Worm (Caenorhabditis elegans) whole organism, L2 larva: Measurements from ENCODE around the gene R52.4.
A peak's percentile ranks its signal among the peaks of the same experiment; 100 is the strongest.

Experiments
- Y55F3AM.14 ChIP-seq: fragments of 200-800 bp; sonication (Bioruptor generic); optimal IDR thresholded peaks from 2 replicates; lab custom pipeline; 2018; ENCODE audit warnings: mild to moderate bottlenecking, missing genetic modification characterization, missing compliant biosample characterization
- ZK546.5 ChIP-seq: sonication (generic microtip); optimal IDR thresholded peaks from 2 replicates; lab custom pipeline; 2017; ENCODE audit warnings: missing biosample characterization, missing genetic modification characterization
- alr-1 ChIP-seq: fragments of 150-350 bp; optimal IDR thresholded peaks from 2 replicates; lab custom pipeline; 2014; ENCODE audit warnings: missing biosample characterization, missing genetic modification characterization
- aly-2 ChIP-seq: fragments of 150-350 bp; optimal IDR thresholded peaks from 2 replicates; lab custom pipeline; 2014; ENCODE audit warnings: missing biosample characterization, missing genetic modification characterization
- ama-1 ChIP-seq: fragments of 150-350 bp; optimal IDR thresholded peaks from 2 replicates; lab custom pipeline; 2018; ENCODE audit warnings: inconsistent platforms
- ceh-82 ChIP-seq: fragments of 150-350 bp; optimal IDR thresholded peaks from 2 replicates; lab custom pipeline; 2014; ENCODE audit warnings: missing biosample characterization, missing genetic modification characterization
- dmd-4 ChIP-seq: sonication (generic microtip); optimal IDR thresholded peaks from 2 replicates; lab custom pipeline; 2017; ENCODE audit warnings: missing biosample characterization, missing genetic modification characterization
- egl-27 ChIP-seq: sonication (generic microtip); optimal IDR thresholded peaks from 3 replicates; lab custom pipeline; 2017; ENCODE audit warnings: missing biosample characterization, missing genetic modification reagents, missing genetic modification characterization
- elt-1 ChIP-seq: fragments of 150-350 bp; optimal IDR thresholded peaks from 2 replicates; lab custom pipeline; 2014; ENCODE audit warnings: missing biosample characterization, missing genetic modification characterization
- fos-1 ChIP-seq: fragments of 150-350 bp; optimal IDR thresholded peaks from 2 replicates; lab custom pipeline; 2014; ENCODE audit warnings: missing biosample characterization, missing genetic modification characterization
- gmeb-1 ChIP-seq: fragments of 150-350 bp; optimal IDR thresholded peaks from 2 replicates; lab custom pipeline; 2014; ENCODE audit warnings: missing biosample characterization, missing genetic modification characterization
- lin-11 ChIP-seq: fragments of 150-350 bp; sonication (generic microtip); optimal IDR thresholded peaks from 2 replicates; lab custom pipeline; 2014; ENCODE audit warnings: missing biosample characterization, missing genetic modification characterization, inconsistent platforms, mixed read lengths
- mab-5 ChIP-seq: fragments of 150-350 bp; optimal IDR thresholded peaks from 2 replicates; lab custom pipeline; 2014; ENCODE audit warnings: missing biosample characterization, missing genetic modification characterization
- mbf-1 ChIP-seq: sonication (generic microtip); optimal IDR thresholded peaks from 2 replicates; lab custom pipeline; 2017; ENCODE audit warnings: missing biosample characterization, missing genetic modification characterization
- mdl-1 ChIP-seq, 2 experiments: fragments of 150-350 bp in 1 of 2; sonication (generic microtip) in 1 of 2; optimal IDR thresholded peaks; 2 replicates each; lab custom pipeline; 2017; ENCODE audit warnings: missing biosample characterization in 2 of 2, missing genetic modification characterization in 2 of 2
- nhr-10 ChIP-seq: sonication (generic microtip); optimal IDR thresholded peaks from 2 replicates; lab custom pipeline; 2017; ENCODE audit warnings: missing biosample characterization, missing genetic modification characterization
- nhr-12 ChIP-seq: fragments of 150-350 bp; optimal IDR thresholded peaks from 2 replicates; lab custom pipeline; 2014; ENCODE audit warnings: missing biosample characterization, missing genetic modification characterization
- nhr-129 ChIP-seq: fragments of 150-350 bp; optimal IDR thresholded peaks from 2 replicates; lab custom pipeline; 2014; ENCODE audit warnings: missing biosample characterization, missing genetic modification characterization
- nhr-237 ChIP-seq: fragments of 150-350 bp; optimal IDR thresholded peaks from 2 replicates; lab custom pipeline; 2014; ENCODE audit warnings: missing biosample characterization, missing genetic modification characterization
- nhr-25 ChIP-seq: fragments of 150-350 bp; sonication (generic microtip); optimal IDR thresholded peaks from 3 replicates; lab custom pipeline; 2014; ENCODE audit warnings: missing biosample characterization, missing genetic modification characterization
- nhr-6 ChIP-seq: fragments of 150-350 bp; optimal IDR thresholded peaks from 2 replicates; lab custom pipeline; 2014; ENCODE audit warnings: missing biosample characterization, missing genetic modification characterization
- peb-1 ChIP-seq: fragments of 150-350 bp; optimal IDR thresholded peaks from 2 replicates; lab custom pipeline; 2014; ENCODE audit warnings: missing biosample characterization, missing genetic modification characterization
- sem-4 ChIP-seq: fragments of 150-350 bp; optimal IDR thresholded peaks from 2 replicates; lab custom pipeline; 2014; ENCODE audit warnings: missing biosample characterization, missing genetic modification reagents, missing genetic modification characterization
- sma-3 ChIP-seq: sonication (generic microtip); optimal IDR thresholded peaks from 2 replicates; lab custom pipeline; 2016; ENCODE audit warnings: missing genetic modification reagents, missing genetic modification characterization, missing compliant biosample characterization
- sma-9 ChIP-seq, 2 experiments: fragments of 150-350 bp in 1 of 2; sonication (generic microtip) in 1 of 2; optimal IDR thresholded peaks; 2 replicates each; lab custom pipeline; 2014 to 2016; ENCODE audit warnings: missing genetic modification characterization in 2 of 2, mild to moderate bottlenecking in 1 of 2, missing biosample characterization in 1 of 2, missing compliant biosample characterization in 1 of 2, missing genetic modification reagents in 1 of 2, moderate library complexity in 1 of 2
- snpc-4 ChIP-seq: fragments of 150-350 bp; optimal IDR thresholded peaks from 2 replicates; lab custom pipeline; 2014; ENCODE audit warnings: missing biosample characterization, missing genetic modification characterization
- unc-62 ChIP-seq: fragments of 150-350 bp; optimal IDR thresholded peaks from 2 replicates; lab custom pipeline; 2014; ENCODE audit warnings: missing biosample characterization, missing genetic modification reagents, missing genetic modification characterization
- ztf-1 ChIP-seq: fragments of 200-800 bp; sonication (Bioruptor generic); conservative IDR thresholded peaks from 2 replicates; pipeline ENCODE4 v1.3.6; 2022; ENCODE audit warnings: missing genetic modification characterization, missing compliant biosample characterization
- ztf-4 ChIP-seq: fragments of 150-350 bp; optimal IDR thresholded peaks from 2 replicates; lab custom pipeline; 2014; ENCODE audit warnings: missing biosample characterization, missing genetic modification characterization

The R52.4 gene

ce11 chrII:2116794-2117193 is 8.6 kb upstream of the R52.4 start, which contains the start of gene srh-195:
Gene srh-195, minus strand, starts transcription at chrII:2116894.
- TF ChIP-seq nhr-6 (no peak), sma-3 (no peak), elt-1 (tag; lab: Kevin White, UChicago) (no peak)

DNA sequence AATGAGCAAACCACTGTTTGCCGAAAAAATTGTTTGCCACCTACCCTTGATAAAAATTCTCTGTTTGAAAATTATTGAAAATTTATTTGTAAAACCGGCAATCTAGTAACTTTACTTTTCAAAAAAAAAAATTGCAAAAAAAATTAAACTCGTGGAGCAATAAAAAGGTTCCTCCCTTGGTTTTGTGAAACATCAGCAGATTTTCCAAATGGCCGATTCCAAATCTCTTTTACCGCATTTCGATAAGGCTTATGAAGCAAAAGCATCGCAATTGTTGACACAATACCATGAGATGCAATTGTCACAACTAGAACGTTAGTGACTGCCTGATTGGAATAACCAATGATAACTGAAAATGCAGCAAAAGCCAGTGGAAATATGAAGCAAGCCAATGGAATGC is 6.3 kb upstream of the R52.4 start:
- TF ChIP-seq ama-1 = no peak
- no peak for TF ChIP-seq mdl-1 (tag; optimal IDR thresholded peaks at IDR 0.05; lab: Kevin White, UChicago)
- TF ChIP-seq ZK546.5 (tag; lab: Kevin White, UChicago) = no peak
- no peak for TF ChIP-seq ztf-1 (GFP tag; lab: Robert Waterston, UW)
- no peak for TF ChIP-seq fos-1 (tag; lab: Kevin White, UChicago)

DNA sequence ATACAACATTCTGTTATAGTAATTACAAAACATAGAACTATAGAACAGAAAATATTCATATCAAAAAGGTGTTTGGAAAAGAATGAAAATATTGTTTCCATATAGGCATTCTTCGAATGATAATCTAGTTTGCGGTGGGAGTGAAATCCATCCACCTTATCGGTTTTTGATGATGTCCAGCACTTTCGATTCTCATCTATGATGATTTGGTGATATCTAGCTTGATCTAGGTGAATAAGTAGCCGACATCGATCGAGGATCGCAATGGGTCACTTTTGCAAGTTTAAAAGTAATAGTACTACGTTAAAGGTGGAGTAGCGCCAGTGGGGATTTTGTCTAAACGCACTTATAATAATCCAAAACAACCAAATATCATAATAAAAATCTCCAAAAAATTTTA is 4.8 kb upstream of the R52.4 start, which contains the start of gene R52.6:
TSS of gene R52.6 (minus strand) at position 101 of the 400 bp plus-strand sequence.
- TF ChIP-seq nhr-6 = no peak
- no peak for TF ChIP-seq sem-4 (tag; lab: Kevin White, UChicago)
- no peak for TF ChIP-seq ZK546.5 (tag; lab: Kevin White, UChicago)
- TF ChIP-seq ztf-4 (tag; lab: Kevin White, UChicago) = no peak
- no peak for TF ChIP-seq egl-27 (tag; lab: Kevin White, UChicago)
- TF ChIP-seq ztf-1 (GFP tag; lab: Robert Waterston, UW) = no peak
- no peak for TF ChIP-seq dmd-4 (tag; lab: Kevin White, UChicago)
- no peak for TF ChIP-seq lin-11 (tag; lab: Kevin White, UChicago)
- TF ChIP-seq aly-2 (tag; lab: Kevin White, UChicago) = no peak
- no peak for TF ChIP-seq sma-3
- no peak for TF ChIP-seq nhr-12 (tag; lab: Kevin White, UChicago)
- TF ChIP-seq, all 48 proteins: peak for 0

DNA sequence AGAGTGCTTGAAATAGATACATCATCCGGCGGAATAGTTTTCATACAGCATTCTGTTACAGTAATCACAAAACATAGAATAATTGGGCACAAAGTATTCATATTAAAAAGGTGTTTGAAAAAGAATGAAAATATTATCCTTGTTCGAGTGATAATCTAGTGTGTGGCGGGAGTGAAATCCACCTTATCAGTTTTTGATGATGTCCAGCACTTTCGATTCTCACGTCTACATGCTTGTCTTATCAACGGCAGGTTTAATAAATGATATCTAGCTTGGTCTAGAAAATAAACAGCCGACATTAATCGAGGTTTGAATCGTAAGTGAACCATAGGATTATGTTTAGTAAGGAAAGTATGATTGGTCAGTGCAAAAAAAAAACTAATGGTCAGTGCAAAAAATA is 1.7 kb upstream of the R52.4 start, which contains the start of gene R52.5:
TSS of gene R52.5 (minus strand) at position 101 of the 400 bp plus-strand sequence.
- no peak for TF ChIP-seq ztf-4 (tag; lab: Kevin White, UChicago)
- no peak for TF ChIP-seq nhr-237 (tag; lab: Kevin White, UChicago)
- no peak for TF ChIP-seq mab-5 (tag; lab: Kevin White, UChicago)
- no peak for TF ChIP-seq nhr-129 (tag; lab: Kevin White, UChicago)
- TF ChIP-seq ceh-82 = no peak
- TF ChIP-seq sem-4 (tag; lab: Kevin White, UChicago) = no peak
- TF ChIP-seq mbf-1 (tag; lab: Kevin White, UChicago) = no peak
- TF ChIP-seq nhr-12 (tag; lab: Kevin White, UChicago) = no peak
- no peak for TF ChIP-seq snpc-4 (tag; lab: Kevin White, UChicago)
- TF ChIP-seq sma-3 = no peak
- no peak for TF ChIP-seq Y55F3AM.14 (GFP tag; lab: Kevin White, UChicago)

DNA sequence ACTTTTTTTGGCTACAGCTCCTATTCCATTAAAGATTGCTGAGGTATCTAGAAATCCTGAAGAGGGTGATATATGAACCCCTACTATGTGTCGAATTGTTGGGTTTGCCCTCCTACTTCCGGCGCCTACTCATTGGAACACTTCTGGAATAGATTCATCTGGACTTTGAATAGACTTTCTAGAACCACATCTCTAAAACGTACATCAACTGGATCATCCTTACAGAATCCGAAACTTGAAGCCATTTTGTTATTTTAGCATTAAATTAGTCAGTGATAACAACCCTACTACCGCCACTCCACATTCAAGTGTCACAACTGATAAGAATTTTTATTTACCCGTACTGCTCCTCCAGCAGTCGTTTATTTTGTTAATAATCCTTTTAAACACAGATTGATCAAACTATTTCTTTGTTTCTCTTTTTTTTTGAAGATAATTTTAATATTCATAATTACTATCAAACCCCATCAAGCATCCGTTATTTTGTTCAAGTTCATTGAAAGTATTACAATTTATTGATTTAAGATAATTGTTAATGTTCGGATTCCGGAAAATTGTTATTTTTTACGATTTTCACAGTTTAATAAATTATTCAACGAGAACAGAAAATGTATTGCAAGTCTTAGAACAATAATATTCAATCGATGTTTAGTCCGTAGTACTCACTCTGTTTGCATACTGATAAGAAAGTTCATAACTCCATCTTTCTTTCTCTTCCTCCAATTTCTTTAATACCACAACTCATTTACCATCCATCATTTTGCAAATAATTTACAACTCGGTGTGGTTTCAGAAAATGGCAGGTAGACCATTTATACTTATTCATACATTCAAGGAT is 8.8 kb downstream of the R52.4 start, which contains the start of gene math-42:
TSS of gene math-42 (plus strand) at position 788 of the 838 bp plus-strand sequence.
- TF ChIP-seq unc-62 (GFP tag; lab: Kevin White, UChicago) (no peak), fos-1 (tag; lab: Kevin White, UChicago) (peak; percentile 76)

DNA sequence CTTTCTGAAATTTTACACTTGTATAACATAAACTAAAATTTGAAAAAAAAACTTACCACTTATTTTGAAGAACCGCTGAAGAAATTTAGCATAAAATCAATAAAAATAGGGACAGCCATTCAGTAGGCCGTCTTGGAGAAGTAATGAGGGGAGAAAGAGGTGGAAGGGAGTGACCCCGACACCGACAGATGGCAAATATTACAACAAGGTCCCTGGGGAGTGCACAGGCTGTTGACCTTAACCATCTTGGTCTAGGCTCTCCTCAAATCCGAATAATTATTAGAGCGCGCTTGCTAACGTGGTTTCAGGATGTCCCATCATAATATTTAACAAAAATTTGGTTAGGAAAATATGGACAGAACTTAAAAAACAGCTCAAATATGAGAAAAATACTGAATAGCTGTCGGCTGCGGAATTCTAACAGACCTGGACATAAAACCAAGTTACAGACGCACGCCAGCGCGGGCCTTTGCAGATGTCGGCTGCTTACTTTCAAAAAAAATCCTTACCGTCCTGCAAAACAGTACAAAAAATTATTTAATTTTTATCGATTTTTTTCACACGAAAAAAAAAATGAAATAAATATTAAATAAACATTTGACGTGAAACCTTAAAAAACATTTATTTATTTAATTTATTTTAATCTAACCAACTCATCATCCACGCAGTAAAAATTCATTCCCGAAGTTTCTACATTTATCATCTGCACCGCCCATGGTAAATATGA is 13.1 kb downstream of the R52.4 start, which contains the start of gene T16A1.2:
TSS of gene T16A1.2 (plus strand) at position 677 of the 727 bp plus-strand sequence.
- no peak for TF ChIP-seq alr-1 (tag; lab: Kevin White, UChicago)
- TF ChIP-seq sma-9 (GFP tag; optimal IDR thresholded peaks at IDR 0.05; lab: Kevin White, UChicago) = no peak
- no peak for TF ChIP-seq sma-9 (tag; optimal IDR thresholded peaks at IDR 0.05; lab: Kevin White, UChicago)
- TF ChIP-seq nhr-25 (tag; lab: Kevin White, UChicago) = no peak
- no peak for TF ChIP-seq peb-1 (tag; lab: Kevin White, UChicago)
- TF ChIP-seq ztf-4 (tag; lab: Kevin White, UChicago) = no peak
- no peak for TF ChIP-seq nhr-10
- TF ChIP-seq gmeb-1 = no peak
- no peak for TF ChIP-seq Y55F3AM.14 (GFP tag; lab: Kevin White, UChicago)
